Fruit fly (Drosophila melanogaster): Measurements from ENCODE around the gene Sgt.

Gene Sgt

DNA sequence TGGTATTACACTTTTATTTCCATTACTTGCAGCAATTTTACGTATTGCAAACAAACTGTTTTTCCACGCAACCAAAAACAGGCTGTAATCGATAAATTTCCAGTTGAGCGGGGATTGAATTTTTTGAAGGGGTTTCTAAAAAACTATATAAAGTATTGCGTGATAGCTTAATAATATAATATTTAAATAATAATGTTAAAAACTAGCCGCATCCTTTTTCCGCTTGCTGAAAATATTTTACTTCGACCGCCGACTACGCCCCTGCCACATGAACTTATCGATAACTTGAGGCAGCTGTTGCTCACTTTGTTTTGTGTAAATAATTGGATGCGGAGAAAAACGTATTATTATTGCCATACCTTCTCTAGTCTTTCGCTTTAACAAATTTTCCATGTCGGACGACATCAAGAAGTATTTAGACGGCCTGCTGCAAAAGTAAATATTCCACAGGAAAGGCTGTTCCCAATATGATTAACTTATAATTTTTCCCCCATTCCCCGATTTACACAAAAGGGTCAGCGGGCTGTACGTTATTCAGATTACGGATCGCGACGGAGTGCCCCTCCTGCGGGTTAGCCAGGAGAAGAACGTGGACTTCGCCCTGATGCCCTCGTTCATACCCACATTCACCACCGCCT lies 9.7 kb downstream of the Sgt start, which contains the start of the genes fws and Lamtor3 (continued):
- TF ChIP-seq Dfd (GFP tag; optimal IDR thresholded peaks at IDR 0.05) (no peak), Sry-δ (GFP tag; optimal IDR thresholded peaks at IDR 0.05) (peak; percentile 37), kay (GFP tag; optimal IDR thresholded peaks at IDR 0.05) (peak; percentile 90), CG10462 (GFP tag; optimal IDR thresholded peaks at IDR 0.05) (peak; percentile 95), CTCF (GFP tag; optimal IDR thresholded peaks at IDR 0.05) (peak; percentile 64), Dp (GFP tag; optimal IDR thresholded peaks at IDR 0.05) (peak; percentile 56), Rfx (GFP tag; IDR thresholded peaks at IDR 0.05) (peak; percentile 99), insv (GFP tag; optimal IDR thresholded peaks at IDR 0.05) (no peak), BEAF-32 (GFP tag; optimal IDR thresholded peaks at IDR 0.05) (peak; percentile 51), CG8388 (GFP tag; optimal IDR thresholded peaks at IDR 0.05) (peak; percentile 96), CG13624 (GFP tag; optimal IDR thresholded peaks at IDR 0.05) (peak; percentile 85), CG15601 (tag; optimal IDR thresholded peaks at IDR 0.05) (peak; percentile 95), Antp (GFP tag; optimal IDR thresholded peaks at IDR 0.05) (peak; percentile 72), grn (GFP tag; optimal IDR thresholded peaks at IDR 0.05) (no peak), bab2 (GFP tag; optimal IDR thresholded peaks at IDR 0.05) (peak; percentile 95), tio (GFP tag; optimal IDR thresholded peaks at IDR 0.05) (peak; percentile 94), inv (GFP tag; IDR thresholded peaks at IDR 0.05; ENCODE audit: partially characterized antibody) (no peak; the same call in 1 of the 2 replicates), B-H1 (GFP tag; IDR thresholded peaks at IDR 0.05) (peak; percentile 99), Dad (GFP tag; optimal IDR thresholded peaks at IDR 0.05) (peak; percentile 85), CG3847 (GFP tag; IDR thresholded peaks at IDR 0.05) (peak; percentile 99), unc-4 (GFP tag; IDR thresholded peaks at IDR 0.05; ENCODE audit: partially characterized antibody) (peak; percentile 52; the same call in 1 of the 2 replicates), Trl (optimal IDR thresholded peaks at IDR 0.05) (no peak), Trl (GFP tag; optimal IDR thresholded peaks at IDR 0.05) (peak; percentile 77), CG4282 (GFP tag; optimal IDR thresholded peaks at IDR 0.05) (peak; percentile 44), CG9727 (GFP tag; optimal IDR thresholded peaks at IDR 0.05) (peak; percentile 97), lilli (GFP tag; optimal IDR thresholded peaks at IDR 0.05) (peak; percentile 97), br (optimal IDR thresholded peaks at IDR 0.05) (no peak), CG7839 (tag; optimal IDR thresholded peaks at IDR 0.05) (peak; percentile 99), repo (GFP tag; optimal IDR thresholded peaks at IDR 0.05) (peak; percentile 53), salm (tag; optimal IDR thresholded peaks at IDR 0.05) (peak; percentile 96), Stat92E (GFP tag; optimal IDR thresholded peaks at IDR 0.05) (peak in 1 of 3 experiments; percentile 49), CG11247 (GFP tag; IDR thresholded peaks at IDR 0.05) (peak; percentile 99), D19B (GFP tag; optimal IDR thresholded peaks at IDR 0.05) (peak; percentile 96), BtbVII (GFP tag; optimal IDR thresholded peaks at IDR 0.05) (peak; percentile 96), vnd (GFP tag; IDR thresholded peaks at IDR 0.05; ENCODE audit: partially characterized antibody) (no peak), dpn (GFP tag; optimal IDR thresholded peaks at IDR 0.05) (peak; percentile 79 to 98), Usf (GFP tag; optimal IDR thresholded peaks at IDR 0.05) (peak; percentile 97), Ets97D (GFP tag; optimal IDR thresholded peaks at IDR 0.05) (peak; percentile 75), Chrac-16 (GFP tag; optimal IDR thresholded peaks at IDR 0.05) (peak; percentile 97), cwo (GFP tag; optimal IDR thresholded peaks at IDR 0.05) (peak; percentile 95), NFAT (GFP tag; IDR thresholded peaks at IDR 0.05) (peak; percentile 99), CG31388 (GFP tag; optimal IDR thresholded peaks at IDR 0.05) (peak; percentile 93), unpg (GFP tag; optimal IDR thresholded peaks at IDR 0.05) (peak; percentile 99), usp (GFP tag; optimal IDR thresholded peaks at IDR 0.05) (no peak), CG17802 (tag; optimal IDR thresholded peaks at IDR 0.05) (peak; percentile 93), CG10321 (GFP tag; IDR thresholded peaks at IDR 0.05) (peak; percentile 87), CG3065 (GFP tag; optimal IDR thresholded peaks at IDR 0.05) (peak; percentile 92), CG9609 (GFP tag; optimal IDR thresholded peaks at IDR 0.05) (peak; percentile 90), CG14965 (GFP tag; optimal IDR thresholded peaks at IDR 0.05; ENCODE audit: borderline replicate concordance) (no peak), CG15269 (tag; optimal IDR thresholded peaks at IDR 0.05) (peak; percentile 98), Six4 (GFP tag; optimal IDR thresholded peaks at IDR 0.05) (peak; percentile 95)
